Fruit fly (Drosophila melanogaster) whole organism, wandering third instar larva: ENCODE data around the gene CG15368.

Experiments
- Abd-B ChIP-seq: fragments of >200 bp; optimal IDR thresholded peaks from 2 replicates; lab custom pipeline; 2017; ENCODE audit warnings: missing biosample characterization, missing genetic modification characterization
- CG32264 ChIP-seq: fragments of 200-800 bp; sonication (Bioruptor generic); optimal IDR thresholded peaks from 2 replicates; lab custom pipeline; 2016; ENCODE audit warnings: missing biosample characterization, missing genetic modification characterization
- CrebA ChIP-seq: fragments of 200-800 bp; sonication (Bioruptor generic); optimal IDR thresholded peaks from 2 replicates; lab custom pipeline; 2016; ENCODE audit warnings: missing biosample characterization, mild to moderate bottlenecking, missing genetic modification characterization, borderline replicate concordance
- Dfd ChIP-seq: fragments of >200 bp; optimal IDR thresholded peaks from 2 replicates; lab custom pipeline; 2017; ENCODE audit warnings: missing biosample characterization, missing genetic modification characterization
- GATAd ChIP-seq: sonication (Bioruptor generic); optimal IDR thresholded peaks from 2 replicates; lab custom pipeline; 2016; ENCODE audit warnings: missing biosample characterization, missing genetic modification characterization
- HLH106 ChIP-seq: fragments of 200-800 bp; optimal IDR thresholded peaks from 3 replicates; lab custom pipeline; 2019; ENCODE audit warnings: missing biosample characterization, mild to moderate bottlenecking, missing genetic modification characterization, moderate library complexity
- Hnf4 ChIP-seq: fragments of 200-800 bp; sonication (Bioruptor generic); optimal IDR thresholded peaks from 2 replicates; lab custom pipeline; 2016; ENCODE audit warnings: missing biosample characterization, mild to moderate bottlenecking, missing genetic modification characterization
- Mio ChIP-seq: sonication (Bioruptor generic); optimal IDR thresholded peaks from 2 replicates; lab custom pipeline; 2016; ENCODE audit warnings: missing biosample characterization, missing genetic modification characterization
- N ChIP-seq: fragments of >200 bp; optimal IDR thresholded peaks from 2 replicates; lab custom pipeline; 2018; ENCODE audit warnings: missing biosample characterization, missing external identifiers, missing genetic modification characterization
- OdsH ChIP-seq: fragments of 200-800 bp; sonication (Bioruptor generic); optimal IDR thresholded peaks from 2 replicates; lab custom pipeline; 2016; ENCODE audit warnings: missing biosample characterization, mild to moderate bottlenecking, missing genetic modification characterization
- Rel ChIP-seq, 2 experiments: fragments of 200-800 bp; sonication (Bioruptor generic) in 1 of 2; optimal IDR thresholded peaks; 2 replicates in 1 of 2; 3 replicates in 1 of 2; lab custom pipeline; 2016 to 2019; ENCODE audit warnings: mild to moderate bottlenecking in 2 of 2, missing biosample characterization in 2 of 2, missing genetic modification characterization in 2 of 2, moderate library complexity in 1 of 2
- Sp1 ChIP-seq: fragments of 200-800 bp; sonication (Bioruptor generic); optimal IDR thresholded peaks from 3 replicates; lab custom pipeline; 2019; ENCODE audit warnings: missing biosample characterization, mild to moderate bottlenecking, missing genetic modification characterization, moderate library complexity
- Vsx2 ChIP-seq: fragments of 200-300, 225-300 bp; sonication (Bioruptor generic); optimal IDR thresholded peaks from 2 replicates; lab custom pipeline; 2018; ENCODE audit warnings: missing biosample characterization, missing genetic modification characterization; ENCODE audit not compliant: partially characterized antibody
- br ChIP-seq: fragments of 200-800 bp; sonication (Bioruptor generic); optimal IDR thresholded peaks from 2 replicates; lab custom pipeline; 2016; ENCODE audit warnings: missing biosample characterization, missing genetic modification characterization
- dl ChIP-seq, 2 experiments: fragments of 175-275, 200-275 bp in 1 of 2; fragments of 200-275 bp in 1 of 2; sonication (Bioruptor generic); optimal IDR thresholded peaks; lab custom pipeline; 2018; ENCODE audit warnings: mild to moderate bottlenecking in 2 of 2, missing biosample characterization in 2 of 2, missing genetic modification characterization in 2 of 2, moderate library complexity in 2 of 2; ENCODE audit not compliant: partially characterized antibody in 2 of 2, insufficient read depth in 1 of 2
- ey ChIP-seq: fragments of 200-800 bp; sonication (Bioruptor generic); optimal IDR thresholded peaks from 2 replicates; lab custom pipeline; 2016; ENCODE audit warnings: missing biosample characterization, missing genetic modification characterization
- foxo ChIP-seq, 2 experiments: fragments of 200-800 bp; sonication (Bioruptor generic); optimal IDR thresholded peaks; 2 replicates in 1 of 2; 3 replicates in 1 of 2; lab custom pipeline; 2016 to 2017; ENCODE audit warnings: missing biosample characterization in 2 of 2, missing genetic modification characterization in 2 of 2
- fru ChIP-seq: fragments of 200-800 bp; sonication (Bioruptor generic); optimal IDR thresholded peaks from 3 replicates; lab custom pipeline; 2016; ENCODE audit warnings: missing biosample characterization, mild to moderate bottlenecking, missing genetic modification characterization
- h ChIP-seq: fragments of 200-800 bp; sonication (Bioruptor generic); optimal IDR thresholded peaks from 3 replicates; lab custom pipeline; 2016; ENCODE audit warnings: missing biosample characterization, mild to moderate bottlenecking, missing genetic modification characterization
- lola ChIP-seq: fragments of >200 bp; optimal IDR thresholded peaks from 2 replicates; lab custom pipeline; 2017; ENCODE audit warnings: missing biosample characterization, missing genetic modification characterization
- pan ChIP-seq: fragments of >200 bp; optimal IDR thresholded peaks from 2 replicates; lab custom pipeline; 2017
- psq ChIP-seq: fragments of 200-800 bp; sonication (Bioruptor generic); optimal IDR thresholded peaks from 3 replicates; lab custom pipeline; 2017; ENCODE audit warnings: missing biosample characterization, mild to moderate bottlenecking, missing genetic modification characterization, moderate library complexity
- rgr ChIP-seq: fragments of 200-800 bp; sonication (Bioruptor generic); optimal IDR thresholded peaks from 3 replicates; lab custom pipeline; 2016; ENCODE audit warnings: missing biosample characterization, mild to moderate bottlenecking, missing genetic modification characterization
- sv ChIP-seq: fragments of 200-800 bp; sonication (Bioruptor generic); optimal IDR thresholded peaks from 3 replicates; lab custom pipeline; 2016; ENCODE audit warnings: missing biosample characterization, missing genetic modification characterization
- tai ChIP-seq: sonication (Bioruptor generic); optimal IDR thresholded peaks from 2 replicates; lab custom pipeline; 2016; ENCODE audit warnings: missing biosample characterization, missing genetic modification characterization
- woc ChIP-seq: sonication (Bioruptor generic); optimal IDR thresholded peaks from 2 replicates; lab custom pipeline; 2016; ENCODE audit warnings: missing biosample characterization, mild to moderate bottlenecking, missing genetic modification characterization

The CG15368 gene

DNA sequence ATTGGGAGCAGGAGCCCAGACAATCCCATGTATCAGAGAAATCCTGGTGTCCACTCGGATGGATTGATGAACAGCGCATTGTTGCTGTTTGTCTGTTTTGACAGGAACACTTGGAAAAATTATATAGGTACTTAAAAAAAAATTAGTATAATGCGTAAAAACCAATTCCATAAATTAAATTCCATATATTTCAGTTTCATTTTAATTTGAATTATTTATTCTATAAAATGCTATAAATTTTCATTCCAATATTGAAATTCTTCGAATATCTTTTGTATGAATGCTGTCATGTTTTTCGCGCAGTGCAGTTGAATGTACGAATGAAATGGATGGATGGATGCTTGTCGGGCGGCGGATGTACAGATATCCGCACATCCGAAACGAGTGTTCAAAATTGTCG is 4.8 kb upstream of the CG15368 start, which contains the start of gene SmydA-9:
Gene SmydA-9, minus strand, starts transcription at position 101 of the 400 bp plus-strand sequence.
- TF ChIP-seq N (GFP tag; lab: Kevin White, UChicago) (no peak), h (GFP tag; lab: Kevin White, UChicago) (peak; percentile 7), dl (GFP tag; optimal IDR thresholded peaks at IDR 0.05; lab: Kevin White, UChicago; ENCODE audit: insufficient read depth in 1 of 2, partially characterized antibody in 2 of 2) (no peak), rgr (no peak), ey (GFP tag; lab: Kevin White, UChicago) (no peak), tai (GFP tag; lab: Kevin White, UChicago) (no peak), Mio (GFP tag; lab: Kevin White, UChicago) (no peak), Dfd (GFP tag; lab: Kevin White, UChicago) (no peak), br (GFP tag; lab: Kevin White, UChicago) (no peak), HLH106 (tag; lab: Kevin White, UChicago) (peak; percentile 48), Abd-B (GFP tag; lab: Kevin White, UChicago) (no peak)

DNA sequence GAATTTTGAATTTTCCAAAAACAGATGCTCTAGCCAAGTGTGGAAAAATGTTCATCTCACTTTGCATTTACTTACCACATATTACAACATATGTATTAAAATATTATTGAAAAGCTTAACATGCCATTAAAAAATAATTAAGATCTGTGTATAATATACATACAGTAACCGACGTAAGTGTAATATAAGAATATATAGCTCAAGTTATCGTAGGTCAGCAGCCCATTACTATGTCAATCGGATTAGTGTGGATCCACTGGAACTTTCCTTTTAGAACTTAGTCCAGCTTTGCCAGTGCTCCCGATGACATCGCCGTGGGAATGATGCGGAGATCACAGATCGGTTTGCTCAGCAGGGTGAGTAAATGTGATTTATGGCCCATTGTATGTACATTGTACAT is 1.0 kb upstream of the CG15368 start, which contains the start of gene Obp8a:
Gene Obp8a, plus strand, starts transcription at position 301 of the 400 bp plus-strand sequence.
- TF ChIP-seq Hnf4 (GFP tag; lab: Kevin White, UChicago) (no peak), dl (GFP tag; optimal IDR thresholded peaks at IDR 0.05; lab: Kevin White, UChicago; ENCODE audit: insufficient read depth in 1 of 2, partially characterized antibody in 2 of 2) (no peak), GATAd (GFP tag; lab: Kevin White, UChicago) (no peak), CG32264 (GFP tag; lab: Kevin White, UChicago) (no peak), Rel (GFP tag; optimal IDR thresholded peaks at IDR 0.05; lab: Kevin White, UChicago) (no peak), Rel (tag; optimal IDR thresholded peaks at IDR 0.05; lab: Kevin White, UChicago) (no peak), psq (GFP tag; lab: Kevin White, UChicago) (no peak), CrebA (GFP tag; lab: Kevin White, UChicago) (no peak), pan (lab: Kevin White, UChicago) (no peak), Vsx2 (GFP tag; lab: Kevin White, UChicago) (no peak), Dfd (GFP tag; lab: Kevin White, UChicago) (no peak), ey (GFP tag; lab: Kevin White, UChicago) (no peak)

dm6 chrX:9216572-9216971 is 987 bp downstream of the CG15368 start, which contains the start of gene CG15369:
CG15369 (plus strand) TSS chrX:9216872.
- TF ChIP-seq psq (GFP tag; lab: Kevin White, UChicago) (no peak), woc (no peak), foxo (GFP tag; optimal IDR thresholded peaks at IDR 0.05; lab: Kevin White, UChicago) (no peak), Vsx2 (GFP tag; lab: Kevin White, UChicago) (no peak)

- TF ChIP-seq pan (lab: Kevin White, UChicago) (no peak), sv (no peak), foxo (GFP tag; optimal IDR thresholded peaks at IDR 0.05; lab: Kevin White, UChicago) (peak in 1 of 2 experiments; percentile 3)
Observed at dm6 chrX:9220434-9220833, 4.8 kb downstream of the CG15368 start.

- TF ChIP-seq OdsH (GFP tag; lab: Kevin White, UChicago), result no peak
- TF ChIP-seq Hnf4 (GFP tag; lab: Kevin White, UChicago), result no peak
- TF ChIP-seq CG32264 (GFP tag; lab: Kevin White, UChicago), result no peak
- no peak for TF ChIP-seq fru (GFP tag; lab: Kevin White, UChicago)
- TF ChIP-seq tai (GFP tag; lab: Kevin White, UChicago), result no peak
- TF ChIP-seq pan (lab: Kevin White, UChicago), result no peak
- no peak for TF ChIP-seq Sp1 (GFP tag; lab: Kevin White, UChicago)
- TF ChIP-seq, all 38 proteins: peak for 0
Observed at dm6 chrX:9223182-9223581, 7.6 kb downstream of the CG15368 start, which contains the start of gene t. t (minus strand) TSS chrX:9223257.

DNA sequence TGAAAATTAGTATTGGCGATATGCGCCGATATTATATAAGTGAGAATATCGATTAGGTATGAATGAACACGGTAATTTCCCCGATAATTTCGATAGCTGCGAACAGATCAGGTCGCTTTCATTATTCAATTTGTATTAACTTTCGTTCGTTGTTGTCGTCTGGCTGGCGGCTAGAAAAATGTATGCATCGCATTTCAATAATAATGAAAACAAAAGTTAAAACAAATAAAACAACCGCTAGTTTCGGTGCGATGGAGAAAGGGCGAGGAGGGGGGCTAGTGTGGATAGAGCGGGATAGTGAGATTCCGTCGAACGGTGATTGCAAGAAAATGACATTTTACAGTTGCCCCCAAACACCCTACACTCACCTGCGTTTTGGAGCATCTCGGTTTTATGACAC is 8.8 kb downstream of the CG15368 start:
- TF ChIP-seq lola (GFP tag; lab: Kevin White, UChicago) (no peak), Rel (GFP tag; optimal IDR thresholded peaks at IDR 0.05; lab: Kevin White, UChicago) (no peak), Rel (tag; optimal IDR thresholded peaks at IDR 0.05; lab: Kevin White, UChicago) (no peak), br (GFP tag; lab: Kevin White, UChicago) (no peak), GATAd (GFP tag; lab: Kevin White, UChicago) (no peak)
